Fruit fly (Drosophila melanogaster): ENCODE results near the gene eIF4EHP.

Gene eIF4EHP

dm6 chr3R:24100717-24101116 lies 8.0 kb downstream of the eIF4EHP start (continued):
- TF ChIP-seq CG10366 (GFP tag; IDR thresholded peaks at IDR 0.05) (peak; percentile 11; the same call in 1 of the 2 replicates), chm (GFP tag; IDR thresholded peaks at IDR 0.05) (no peak), CG31441 (GFP tag; IDR thresholded peaks at IDR 0.05) (peak; percentile 14; the same call in 1 of the 2 replicates), CG10147 (GFP tag; optimal IDR thresholded peaks at IDR 0.05) (no peak), Dref (GFP tag; IDR thresholded peaks at IDR 0.05) (no peak), Med (GFP tag) (peak; percentile 86), CG17359 (tag; optimal IDR thresholded peaks at IDR 0.05) (peak; percentile 43), Dfd (GFP tag; optimal IDR thresholded peaks at IDR 0.05) (no peak), en (GFP tag; optimal IDR thresholded peaks at IDR 0.05) (no peak), CG12391 (tag; optimal IDR thresholded peaks at IDR 0.05) (peak; percentile 9), Hsf (GFP tag; optimal IDR thresholded peaks at IDR 0.05) (peak; percentile 2), lmd (GFP tag; IDR thresholded peaks at IDR 0.05) (peak; percentile 34; the same call in 1 of the 2 replicates), E2f1 (GFP tag; IDR thresholded peaks at IDR 0.05) (0 out of 2 replicates have a peak, but pooled peaks have one; percentile 16), CG7745 (tag; optimal IDR thresholded peaks at IDR 0.05) (no peak), Optix (GFP tag; IDR thresholded peaks at IDR 0.05) (no peak; the same call in 2 of the 3 replicates), zfh2 (GFP tag; optimal IDR thresholded peaks at IDR 0.05) (peak; percentile 31), Myb (GFP tag; optimal IDR thresholded peaks at IDR 0.05) (peak; percentile 2), CG12769 (tag; optimal IDR thresholded peaks at IDR 0.05) (peak; percentile 31), dmrt11E (tag; optimal IDR thresholded peaks at IDR 0.05) (no peak), CG2875 (GFP tag; optimal IDR thresholded peaks at IDR 0.05) (no peak), CG8388 (GFP tag; optimal IDR thresholded peaks at IDR 0.05) (no peak), CG4404 (GFP tag; IDR thresholded peaks at IDR 0.05) (no peak), Dek (tag; optimal IDR thresholded peaks at IDR 0.05) (peak; percentile 8), Six4 (GFP tag; optimal IDR thresholded peaks at IDR 0.05) (no peak), CG10565 (GFP tag; optimal IDR thresholded peaks at IDR 0.05) (no peak), Bgb (GFP tag; IDR thresholded peaks at IDR 0.05; ENCODE audit: partially characterized antibody) (no peak), crol (GFP tag; IDR thresholded peaks at IDR 0.05) (0 out of 2 replicates have a peak, but pooled peaks have one; percentile 12), prd (optimal IDR thresholded peaks at IDR 0.05) (no peak), prd (GFP tag; IDR thresholded peaks at IDR 0.05) (peak; percentile 37; the same call in 2 of the 3 replicates), CG9437 (GFP tag; optimal IDR thresholded peaks at IDR 0.05) (no peak), CG4707 (GFP tag; optimal IDR thresholded peaks at IDR 0.05) (no peak), vvl (GFP tag; IDR thresholded peaks at IDR 0.05) (peak; percentile 56), CG13775 (GFP tag; optimal IDR thresholded peaks at IDR 0.05) (no peak), lilli (GFP tag; optimal IDR thresholded peaks at IDR 0.05) (peak; percentile 49), CG14441 (GFP tag; IDR thresholded peaks at IDR 0.05) (peak; percentile 42; the same call in 1 of the 2 replicates), usp (GFP tag; optimal IDR thresholded peaks at IDR 0.05) (no peak), CG3281 (GFP tag; optimal IDR thresholded peaks at IDR 0.05) (no peak), sisA (GFP tag; IDR thresholded peaks at IDR 0.05) (peak; percentile 40; the same call in 1 of the 2 replicates), unpg (GFP tag; optimal IDR thresholded peaks at IDR 0.05) (peak; percentile 27), CG15479 (GFP tag; optimal IDR thresholded peaks at IDR 0.05) (no peak), CG3847 (GFP tag; IDR thresholded peaks at IDR 0.05) (0 out of 2 replicates have a peak, but pooled peaks have one; percentile 22), psq (GFP tag; optimal IDR thresholded peaks at IDR 0.05) (peak; percentile 59), gem (tag; optimal IDR thresholded peaks at IDR 0.05) (peak; percentile 43), CG15269 (tag; optimal IDR thresholded peaks at IDR 0.05) (peak; percentile 57), tgo (GFP tag; IDR thresholded peaks at IDR 0.05) (peak; percentile 20; the same call in 1 of the 3 replicates), CG11504 (tag; optimal IDR thresholded peaks at IDR 0.05) (peak; percentile 36), row (GFP tag; IDR thresholded peaks at IDR 0.05) (peak; percentile 69), CG2678 (tag; optimal IDR thresholded peaks at IDR 0.05) (peak; percentile 28), Dip3 (GFP tag; optimal IDR thresholded peaks at IDR 0.05) (peak; percentile 47), Abd-B (GFP tag; optimal IDR thresholded peaks at IDR 0.05) (peak; percentile 21), ci (GFP tag; IDR thresholded peaks at IDR 0.05) (peak; percentile 35; the same call in 1 of the 3 replicates)
